Fruit fly (Drosophila melanogaster) Kc167 (cell line): ENCODE results near the gene CG16779.

Source experiments
- h ChIP-seq: fragments of >200 bp; optimal IDR thresholded peaks from 3 replicates; lab custom pipeline; 2018; ENCODE audit warnings: missing external identifiers
- psq ChIP-seq: fragments of >200 bp; optimal IDR thresholded peaks from 2 replicates; lab custom pipeline; 2017; ENCODE audit warnings: missing external identifiers

DNA sequence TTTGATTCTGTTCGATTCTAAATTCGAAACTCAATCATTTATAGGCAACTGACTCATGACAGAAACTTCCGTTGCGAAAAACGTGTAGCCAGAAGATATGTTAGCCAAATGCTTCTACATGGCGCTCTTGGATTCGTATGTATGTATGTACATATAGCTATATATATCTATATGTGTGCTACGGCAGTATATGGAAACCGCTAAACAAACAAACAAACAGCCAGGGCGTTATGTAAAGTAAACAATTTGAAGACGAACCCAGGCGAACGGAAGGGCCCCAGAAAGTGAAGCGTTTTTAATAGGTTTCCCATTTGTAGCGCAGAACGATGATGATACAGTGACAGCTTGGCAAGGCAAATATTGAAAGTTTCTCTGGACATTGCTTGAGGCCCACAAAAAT, 36.4 kb upstream of the CG16779 start:
- TF ChIP-seq h (lab: Kevin White, UChicago), result no peak
- no peak for TF ChIP-seq psq (lab: Kevin White, UChicago)
